Fruit fly (Drosophila melanogaster): ENCODE measurements around the gene Dnz1.

DNA sequence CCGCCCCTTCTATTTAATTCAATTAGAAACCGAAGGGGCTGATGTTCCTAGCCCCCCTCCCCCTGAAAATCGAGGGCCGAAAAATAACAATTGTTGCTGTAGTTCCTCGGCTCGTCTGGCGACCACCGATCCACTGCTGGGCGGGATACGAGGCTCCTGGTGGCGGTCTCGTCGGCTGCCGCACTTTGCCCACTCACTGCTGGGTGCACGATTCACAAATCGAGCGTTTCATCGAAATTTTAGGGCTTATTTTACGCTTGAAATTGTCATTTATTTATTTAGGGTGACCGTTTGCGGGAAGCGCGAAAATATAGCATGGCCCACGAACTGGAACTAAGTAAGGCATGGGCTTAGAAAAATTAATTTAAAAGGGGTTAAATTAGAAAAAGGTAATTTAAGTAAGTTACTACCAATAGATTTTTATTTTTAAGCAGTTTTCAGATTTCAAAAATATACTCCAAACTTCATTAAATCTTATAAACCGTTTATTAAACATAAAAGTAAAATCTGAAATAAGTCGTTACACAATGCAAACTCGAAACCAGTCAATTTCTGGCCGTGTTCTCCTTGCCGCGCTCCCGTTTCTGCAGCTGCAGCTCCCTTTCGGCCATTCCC is at the start of gene Dnz1:
- TF ChIP-seq CG9948 (tag; optimal IDR thresholded peaks at IDR 0.05) = peak; percentile 30
- TF ChIP-seq CG14655 (GFP tag; optimal IDR thresholded peaks at IDR 0.05) = no peak
- TF ChIP-seq Pif1A (GFP tag; optimal IDR thresholded peaks at IDR 0.05) = no peak
- TF ChIP-seq CG12605 (GFP tag; IDR thresholded peaks at IDR 0.05) = no peak
- TF ChIP-seq CG17806 (tag; optimal IDR thresholded peaks at IDR 0.05) = peak; percentile 15
- TF ChIP-seq CG10348 (GFP tag; IDR thresholded peaks at IDR 0.05) = no peak
- TF ChIP-seq Ets98B (GFP tag; IDR thresholded peaks at IDR 0.05) = 0 out of 2 replicates have a peak, but pooled peaks have one; percentile 5
- TF ChIP-seq CG15710 (tag; optimal IDR thresholded peaks at IDR 0.05) = peak; percentile 7
- peak; percentile 16 for TF ChIP-seq CG8301 (tag; optimal IDR thresholded peaks at IDR 0.05)
- TF ChIP-seq CG34367 (tag; optimal IDR thresholded peaks at IDR 0.05) = no peak
- no peak for TF ChIP-seq Pif1B (GFP tag; optimal IDR thresholded peaks at IDR 0.05)
- TF ChIP-seq EcR (GFP tag; optimal IDR thresholded peaks at IDR 0.05) = no peak

Measured in whole organism, pupa.